Worm (Caenorhabditis elegans) whole organism, midembryonic: ENCODE data around the gene aqp-2.

Experiments
- cog-1 ChIP-seq: sonication (generic microtip); optimal IDR thresholded peaks from 2 replicates; lab custom pipeline; 2016; ENCODE audit warnings: missing genetic modification characterization, missing compliant biosample characterization
- flt-1 ChIP-seq: fragments of 200-800 bp; sonication (Bioruptor generic); IDR thresholded peaks from 2 replicates; pipeline ENCODE4 v1.3.6; 2022; ENCODE audit warnings: missing genetic modification characterization, missing compliant biosample characterization
- klf-2 ChIP-seq: fragments of 200-800 bp; sonication (Bioruptor generic); conservative IDR thresholded peaks from 2 replicates; pipeline ENCODE4 v1.3.6; 2022; ENCODE audit warnings: missing genetic modification reagents, missing genetic modification characterization, missing compliant biosample characterization
- tab-1 ChIP-seq: fragments of 200-800 bp; sonication (Bioruptor generic); IDR thresholded peaks from 2 replicates; pipeline ENCODE4 v1.3.6; 2022; ENCODE audit warnings: missing genetic modification characterization, missing compliant biosample characterization
- ztf-23 ChIP-seq: fragments of 200-800 bp; sonication (Bioruptor generic); IDR thresholded peaks from 2 replicates; pipeline ENCODE4 v1.3.6; 2022; ENCODE audit warnings: missing genetic modification reagents, missing genetic modification characterization, missing compliant biosample characterization

ce11 chrII:9211684-9212083, 50.1 kb downstream of the aqp-2 start:
- TF ChIP-seq flt-1: no peak
- TF ChIP-seq klf-2 (GFP tag; lab: Robert Waterston, UW): no peak
- no peak for TF ChIP-seq tab-1 (GFP tag; lab: Robert Waterston, UW)
- TF ChIP-seq ztf-23 (GFP tag; lab: Robert Waterston, UW): no peak
- TF ChIP-seq cog-1 (tag; lab: Kevin White, UChicago): no peak
